ENCODE assay signal across 1 fruit fly cellular context in genomic region chrX:3964965-3965420, dm6.
A peak's percentile ranks its signal among the peaks of the same experiment; 100 is the strongest.
TF ChIP-seq lines count a peak whose summit lies in the region.

Gene lva, minus strand, starts transcription at chrX:3965327.

TF ChIP-seq in whole organism, embryonic, 481 proteins besides CTCF, POLR2A, EP300 and RAD21 (continued from another document):
- TF ChIP-seq eyg (GFP tag; optimal IDR thresholded peaks at IDR 0.05; lab: Kevin White, UChicago) (no peak), CG8478 (optimal IDR thresholded peaks at IDR 0.05; lab: Kevin White, UChicago) (peak; percentile 89), bab2 (GFP tag; optimal IDR thresholded peaks at IDR 0.05; lab: Kevin White, UChicago) (no peak)
